Fruit fly (Drosophila melanogaster) whole organism, embryonic: ENCODE data around the gene lbl.

ENCODE experiments used
- BtbVII ChIP-seq: fragments of 200-800 bp; sonication (Bioruptor generic); optimal IDR thresholded peaks from 3 replicates; lab custom pipeline; 2017; ENCODE audit warnings: missing biosample characterization, mild to moderate bottlenecking, missing genetic modification characterization
- CG10321 ChIP-seq: fragments of 200-800 bp; sonication (Bioruptor generic); IDR thresholded peaks from 2 replicates; pipeline ENCODE4 v1.3.6; 2022; ENCODE audit warnings: missing biosample characterization, missing genetic modification characterization
- CG10565 ChIP-seq: fragments of 200-800 bp; sonication (Bioruptor generic); optimal IDR thresholded peaks from 3 replicates; lab custom pipeline; 2016; ENCODE audit warnings: missing biosample characterization, mild to moderate bottlenecking, missing genetic modification characterization
- CG12071 ChIP-seq: fragments of 200-800 bp; sonication (Bioruptor generic); optimal IDR thresholded peaks from 3 replicates; lab custom pipeline; 2018; ENCODE audit warnings: missing biosample characterization, mild to moderate bottlenecking, missing genetic modification characterization
- CG1233 ChIP-seq: fragments of 200-800 bp; sonication (Bioruptor generic); optimal IDR thresholded peaks from 4 replicates; lab custom pipeline; 2018; ENCODE audit warnings: missing biosample characterization, mild to moderate bottlenecking, missing genetic modification characterization
- CG12391 ChIP-seq: fragments of 200-800 bp; sonication (Bioruptor generic); optimal IDR thresholded peaks from 3 replicates; lab custom pipeline; 2018; ENCODE audit warnings: missing biosample characterization, mild to moderate bottlenecking, missing genetic modification characterization, moderate library complexity
- CG12744 ChIP-seq: fragments of 200-800 bp; sonication (Bioruptor generic); optimal IDR thresholded peaks from 2 replicates; lab custom pipeline; 2016; ENCODE audit warnings: missing biosample characterization, missing genetic modification characterization
- CG14014 ChIP-seq: fragments of 200-800 bp; sonication (Bioruptor generic); IDR thresholded peaks from 2 replicates; pipeline ENCODE4 v1.3.6; 2022; ENCODE audit warnings: missing biosample characterization, missing genetic modification characterization
- CG1529 ChIP-seq: fragments of 200-800 bp; sonication (Bioruptor generic); optimal IDR thresholded peaks from 3 replicates; lab custom pipeline; 2018; ENCODE audit warnings: missing biosample characterization, missing genetic modification characterization
- CG15479 ChIP-seq: fragments of 200-800 bp; sonication (Bioruptor generic); optimal IDR thresholded peaks from 3 replicates; lab custom pipeline; 2019; ENCODE audit warnings: missing biosample characterization, mild to moderate bottlenecking, missing genetic modification characterization, moderate library complexity
- CG16863 ChIP-seq: fragments of 200-800 bp; sonication (Bioruptor generic); optimal IDR thresholded peaks from 3 replicates; lab custom pipeline; 2016; ENCODE audit warnings: missing biosample characterization, missing genetic modification characterization
- CG17385 ChIP-seq: fragments of 200-800 bp; sonication (Bioruptor generic); optimal IDR thresholded peaks from 3 replicates; lab custom pipeline; 2018; ENCODE audit warnings: missing biosample characterization, mild to moderate bottlenecking, missing genetic modification characterization
- CG18764 ChIP-seq: fragments of 200-800 bp; sonication (Bioruptor generic); optimal IDR thresholded peaks from 3 replicates; lab custom pipeline; 2016; ENCODE audit warnings: missing biosample characterization, missing genetic modification characterization
- CG2116 ChIP-seq: fragments of 200-800 bp; sonication (Bioruptor generic); optimal IDR thresholded peaks from 3 replicates; lab custom pipeline; 2018; ENCODE audit warnings: missing biosample characterization, mild to moderate bottlenecking, missing genetic modification characterization
- CG2129 ChIP-seq: fragments of 200-800 bp; sonication (Bioruptor generic); IDR thresholded peaks from 2 replicates; pipeline ENCODE4 v1.3.6; 2022; ENCODE audit warnings: missing biosample characterization, missing genetic modification characterization; ENCODE audit not compliant: partially characterized antibody
- CG2889 ChIP-seq: fragments of 200-800 bp; sonication (Bioruptor generic); IDR thresholded peaks from 3 replicates; pipeline ENCODE4 v1.3.6; 2022; ENCODE audit warnings: missing biosample characterization, missing genetic modification characterization
- CG30431 ChIP-seq: fragments of 200-800 bp; sonication (Bioruptor generic); optimal IDR thresholded peaks from 2 replicates; lab custom pipeline; 2017; ENCODE audit warnings: missing biosample characterization, missing genetic modification characterization
- CG31388 ChIP-seq: fragments of 200-800 bp; sonication (Bioruptor generic); optimal IDR thresholded peaks from 2 replicates; lab custom pipeline; 2016; ENCODE audit warnings: missing biosample characterization, missing genetic modification characterization
- CG3838 ChIP-seq: fragments of 200-800 bp; sonication (Bioruptor generic); optimal IDR thresholded peaks from 3 replicates; lab custom pipeline; 2016; ENCODE audit warnings: missing biosample characterization, missing genetic modification characterization
- CG4854 ChIP-seq: fragments of 200-800 bp; sonication (Bioruptor generic); optimal IDR thresholded peaks from 2 replicates; lab custom pipeline; 2016; ENCODE audit warnings: missing biosample characterization, missing genetic modification characterization, inconsistent platforms
- CG6765 ChIP-seq: fragments of 200-800 bp; sonication (Bioruptor generic); optimal IDR thresholded peaks from 3 replicates; lab custom pipeline; 2017; ENCODE audit warnings: missing biosample characterization, mild to moderate bottlenecking, missing genetic modification characterization
- CG7987 ChIP-seq: fragments of 200-800 bp; sonication (Bioruptor generic); optimal IDR thresholded peaks from 2 replicates; lab custom pipeline; 2018; ENCODE audit warnings: missing biosample characterization, mild to moderate bottlenecking, missing genetic modification characterization, moderate library complexity
- CG8765 ChIP-seq: fragments of 200-800 bp; sonication (Bioruptor generic); IDR thresholded peaks from 2 replicates; pipeline ENCODE4 v1.3.6; 2022; ENCODE audit warnings: missing biosample characterization, missing genetic modification characterization
- CG9876 ChIP-seq: fragments of 200-800 bp; sonication (Bioruptor generic); optimal IDR thresholded peaks from 2 replicates; lab custom pipeline; 2016; ENCODE audit warnings: missing biosample characterization, missing genetic modification characterization
- Deaf1 ChIP-seq: fragments of 200-800 bp; optimal IDR thresholded peaks from 3 replicates; lab custom pipeline; 2019; ENCODE audit warnings: missing biosample characterization, mild to moderate bottlenecking, missing genetic modification characterization, moderate library complexity
- Fer3 ChIP-seq: fragments of 200-800 bp; sonication (Bioruptor generic); optimal IDR thresholded peaks from 2 replicates; lab custom pipeline; 2018; ENCODE audit warnings: missing biosample characterization, mild to moderate bottlenecking, missing genetic modification characterization, moderate library complexity
- Hey ChIP-seq: fragments of 200-800 bp; sonication (Bioruptor generic); optimal IDR thresholded peaks from 3 replicates; lab custom pipeline; 2018; ENCODE audit warnings: missing biosample characterization, mild to moderate bottlenecking, missing genetic modification characterization
- HmgZ ChIP-seq: fragments of 200-800 bp; sonication (Bioruptor generic); optimal IDR thresholded peaks from 2 replicates; lab custom pipeline; 2018; ENCODE audit warnings: missing biosample characterization, mild to moderate bottlenecking, missing genetic modification characterization
- Jarid2 ChIP-seq: fragments of 200-800 bp; sonication (Bioruptor generic); optimal IDR thresholded peaks from 3 replicates; lab custom pipeline; 2017; ENCODE audit warnings: mild to moderate bottlenecking, missing biosample characterization, missing genetic modification reagents, missing genetic modification characterization
- Sry-β ChIP-seq: fragments of 200-800 bp; sonication (Bioruptor generic); optimal IDR thresholded peaks from 2 replicates; lab custom pipeline; 2018; ENCODE audit warnings: missing biosample characterization, mild to moderate bottlenecking, missing genetic modification characterization, moderate library complexity
- Tbp ChIP-seq: fragments of >200 bp; optimal IDR thresholded peaks from 2 replicates; lab custom pipeline; 2018; ENCODE audit warnings: missing biosample characterization, missing genetic modification characterization
- amos ChIP-seq: fragments of 200-800 bp; sonication (Bioruptor generic); IDR thresholded peaks from 2 replicates; pipeline ENCODE4 v1.3.6; 2022; ENCODE audit warnings: missing biosample characterization, missing genetic modification characterization; ENCODE audit not compliant: partially characterized antibody
- az2 ChIP-seq: fragments of 200-800 bp; sonication (Bioruptor generic); optimal IDR thresholded peaks from 3 replicates; lab custom pipeline; 2016; ENCODE audit warnings: missing biosample characterization, missing genetic modification characterization
- cad ChIP-seq: fragments of >200 bp; optimal IDR thresholded peaks from 2 replicates; lab custom pipeline; 2017; ENCODE audit warnings: missing biosample characterization, missing genetic modification characterization
- dmrt11E ChIP-seq: fragments of 200-800 bp; sonication (Bioruptor generic); optimal IDR thresholded peaks from 3 replicates; lab custom pipeline; 2018; ENCODE audit warnings: missing biosample characterization, mild to moderate bottlenecking, missing genetic modification characterization, moderate library complexity
- esg ChIP-seq: fragments of 200-800 bp; sonication (Bioruptor generic); conservative IDR thresholded peaks from 2 replicates; pipeline ENCODE4 v1.3.6; 2022; ENCODE audit warnings: missing biosample characterization, missing genetic modification characterization
- eve ChIP-seq, 2 experiments: fragments of >200 bp; optimal IDR thresholded peaks; 2 replicates each; lab custom pipeline; 2017; ENCODE audit warnings: missing biosample characterization in 2 of 2, missing genetic modification characterization in 2 of 2
- eyg ChIP-seq: fragments of 200-800 bp; sonication (Bioruptor generic); optimal IDR thresholded peaks from 3 replicates; lab custom pipeline; 2016; ENCODE audit warnings: missing biosample characterization, missing genetic modification characterization
- gsb-n ChIP-seq: fragments of 200-800 bp; sonication (Bioruptor generic); optimal IDR thresholded peaks from 3 replicates; lab custom pipeline; 2018; ENCODE audit warnings: missing biosample characterization, mild to moderate bottlenecking, missing genetic modification characterization
- maf-S ChIP-seq: fragments of 200-800 bp; sonication (Bioruptor generic); optimal IDR thresholded peaks from 2 replicates; lab custom pipeline; 2016; ENCODE audit warnings: missing biosample characterization, missing genetic modification characterization
- nau ChIP-seq: fragments of 200-800 bp; sonication (Bioruptor generic); optimal IDR thresholded peaks from 3 replicates; lab custom pipeline; 2017; ENCODE audit warnings: missing biosample characterization, mild to moderate bottlenecking, missing genetic modification characterization, missing genetic modification reagents
- ro ChIP-seq: fragments of 200-800 bp; sonication (Bioruptor generic); IDR thresholded peaks from 2 replicates; pipeline ENCODE4 v1.3.6; 2022; ENCODE audit warnings: missing biosample characterization, missing genetic modification characterization
- sc ChIP-seq, 3 experiments: fragments of >200 bp in 2 of 3; fragments of 200-800 bp in 1 of 3; sonication (Bioruptor generic) in 1 of 3; optimal IDR thresholded peaks; 2 replicates in 2 of 3; 3 replicates in 1 of 3; lab custom pipeline; 2017; ENCODE audit warnings: mild to moderate bottlenecking in 1 of 3, missing biosample characterization in 1 of 3, missing genetic modification characterization in 1 of 3, missing genetic modification reagents in 1 of 3
- scrt ChIP-seq: fragments of 200-800 bp; sonication (Bioruptor generic); optimal IDR thresholded peaks from 2 replicates; lab custom pipeline; 2018; ENCODE audit warnings: missing biosample characterization, mild to moderate bottlenecking, missing genetic modification characterization, moderate library complexity
- sens ChIP-seq: fragments of 200-800 bp; sonication (Bioruptor generic); peaks from one replicate; lab custom pipeline; 2016; ENCODE audit warnings: missing biosample characterization, missing genetic modification characterization
- seq ChIP-seq: fragments of 200-800 bp; sonication (Bioruptor generic); IDR thresholded peaks from 2 replicates; pipeline ENCODE4 v1.3.6; 2022; ENCODE audit warnings: missing biosample characterization, missing genetic modification characterization
- sisA ChIP-seq: fragments of 200-800 bp; sonication (Bioruptor generic); IDR thresholded peaks from 2 replicates; pipeline ENCODE4 v1.3.6; 2022; ENCODE audit warnings: missing biosample characterization, missing genetic modification characterization
- tin ChIP-seq: fragments of 200-800 bp; sonication (Bioruptor generic); optimal IDR thresholded peaks from 3 replicates; lab custom pipeline; 2016; ENCODE audit warnings: missing biosample characterization, missing genetic modification characterization
- trem ChIP-seq: fragments of 200-800 bp; optimal IDR thresholded peaks from 3 replicates; lab custom pipeline; 2019; ENCODE audit warnings: missing biosample characterization, mild to moderate bottlenecking, missing genetic modification characterization, moderate library complexity
- vfl ChIP-seq: fragments of 200-800 bp; sonication (Bioruptor generic); optimal IDR thresholded peaks from 2 replicates; lab custom pipeline; 2016; ENCODE audit warnings: missing biosample characterization, missing genetic modification characterization
- yki ChIP-seq: fragments of >200 bp; optimal IDR thresholded peaks from 3 replicates; lab custom pipeline; 2018
- zfh2 ChIP-seq: fragments of 200-800 bp; sonication (Bioruptor generic); optimal IDR thresholded peaks from 2 replicates; lab custom pipeline; 2016; ENCODE audit warnings: missing biosample characterization, missing genetic modification characterization

Gene lbl

dm6 chr3R:21376331-21376761, 57.6 kb downstream of the lbl start (continued):
- TF ChIP-seq CG10321 (GFP tag; lab: Robert Waterston, UW) (peak; percentile 99), maf-S (GFP tag; lab: Kevin White, UChicago) (no peak), CG2889 (GFP tag; lab: Robert Waterston, UW) (no peak), sens (peak; percentile 73), CG2129 (GFP tag; lab: Robert Waterston, UW) (no peak), nau (GFP tag; lab: Kevin White, UChicago) (no peak), amos (GFP tag; lab: Robert Waterston, UW) (peak; percentile 53; the same call in 1 of the 2 replicates), CG18764 (GFP tag; lab: Kevin White, UChicago) (no peak), CG1529 (GFP tag; lab: Kevin White, UChicago) (no peak), CG4854 (GFP tag; lab: Kevin White, UChicago) (no peak), CG14014 (GFP tag; lab: Robert Waterston, UW) (peak; percentile 51; the same call in 1 of the 2 replicates), CG31388 (GFP tag; lab: Kevin White, UChicago) (no peak), yki (lab: Kevin White, UChicago) (no peak), CG12744 (GFP tag; lab: Kevin White, UChicago) (no peak), CG12071 (GFP tag; lab: Kevin White, UChicago) (peak; percentile 59), Hey (tag; lab: Kevin White, UChicago) (peak; percentile 37), Tbp (GFP tag; lab: Kevin White, UChicago) (no peak), CG1233 (no peak), Fer3 (tag; lab: Kevin White, UChicago) (peak; percentile 3), CG15479 (GFP tag; lab: Kevin White, UChicago) (peak; percentile 75), CG12391 (tag; lab: Kevin White, UChicago) (peak; percentile 10), CG17385 (GFP tag; lab: Kevin White, UChicago) (peak; percentile 55), HmgZ (peak; percentile 78), CG7987 (GFP tag; lab: Kevin White, UChicago) (peak; percentile 57), scrt (GFP tag; lab: Kevin White, UChicago) (peak; percentile 50), az2 (GFP tag; lab: Kevin White, UChicago) (no peak), ro (GFP tag; lab: Robert Waterston, UW) (no peak), dmrt11E (tag; lab: Kevin White, UChicago) (no peak), zfh2 (GFP tag; lab: Kevin White, UChicago) (no peak), CG16863 (GFP tag; lab: Kevin White, UChicago) (no peak), sisA (no peak), Sry-β (GFP tag; lab: Kevin White, UChicago) (no peak), CG30431 (GFP tag; lab: Kevin White, UChicago) (no peak), CG9876 (GFP tag; lab: Kevin White, UChicago) (no peak), esg (GFP tag; lab: Robert Waterston, UW) (no peak), CG6765 (peak; percentile 57), sc (optimal IDR thresholded peaks at IDR 0.05; lab: Kevin White, UChicago) (no peak), sc (GFP tag; optimal IDR thresholded peaks at IDR 0.05; lab: Kevin White, UChicago) (no peak), Deaf1 (tag; lab: Kevin White, UChicago) (no peak), CG8765 (GFP tag; lab: Robert Waterston, UW) (no peak), eyg (GFP tag; lab: Kevin White, UChicago) (no peak), eve (GFP tag; optimal IDR thresholded peaks at IDR 0.05; lab: Kevin White, UChicago) (no peak), trem (tag; lab: Kevin White, UChicago) (peak; percentile 2), CG2116 (GFP tag; lab: Kevin White, UChicago) (peak; percentile 40), BtbVII (GFP tag; lab: Kevin White, UChicago) (peak; percentile 35), seq (GFP tag; lab: Robert Waterston, UW) (peak; percentile 73; the same call in 1 of the 2 replicates), gsb-n (tag; lab: Kevin White, UChicago) (peak; percentile 78), CG10565 (GFP tag; lab: Kevin White, UChicago) (no peak), Jarid2 (no peak), tin (GFP tag; lab: Kevin White, UChicago) (no peak), CG3838 (GFP tag; lab: Kevin White, UChicago) (no peak), vfl (GFP tag; lab: Kevin White, UChicago) (no peak), cad (GFP tag; lab: Kevin White, UChicago) (no peak)
